Worm (Caenorhabditis elegans): Measurements from ENCODE around the gene scrm-8.
"Not testable (repeated sequence)": the region's sequence is repeated elsewhere in the genome, so short reads cannot be mapped to it uniquely, and the experiment has no call there.

DNA sequence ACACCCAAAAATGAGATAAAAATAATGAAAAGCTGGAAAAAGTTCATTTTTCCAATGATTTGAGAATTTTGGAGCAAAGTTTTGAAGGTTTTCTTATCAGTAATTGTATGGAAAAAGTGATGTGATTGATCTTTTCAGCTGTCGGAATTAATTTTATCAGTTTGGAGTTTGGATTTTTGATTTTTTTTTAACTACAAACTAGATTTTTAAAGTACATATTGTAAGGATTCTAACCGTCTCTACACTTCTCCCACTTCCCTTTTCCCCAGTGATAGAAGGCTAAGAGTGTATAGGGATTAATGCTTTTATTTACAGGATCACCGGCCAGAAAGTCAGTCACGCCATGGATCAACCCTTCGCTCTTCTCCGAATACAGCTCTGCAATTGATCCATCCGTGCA, 38.8 kb upstream of the scrm-8 start, which contains the start of gene F49F1.7:
- TF ChIP-seq nhr-77 (tag; optimal IDR thresholded peaks at IDR 0.05); nhr-43 (tag; optimal IDR thresholded peaks at IDR 0.05; ENCODE audit: poor library complexity, severe bottlenecking); unc-62 (GFP tag; optimal IDR thresholded peaks at IDR 0.05); ama-1 (optimal IDR thresholded peaks at IDR 0.05); nhr-28 (tag; optimal IDR thresholded peaks at IDR 0.05); zag-1 (tag; optimal IDR thresholded peaks at IDR 0.05); elt-1 (tag; optimal IDR thresholded peaks at IDR 0.05): not testable (repeated sequence)

All from whole organism, L3 larva.